Fruit fly (Drosophila melanogaster) whole organism, adult: Measurements from ENCODE around the gene CG32425.

ENCODE experiments used
- CG11617 ChIP-seq: fragments of 200-800 bp; sonication (Bioruptor generic); optimal IDR thresholded peaks from 2 replicates; lab custom pipeline; 2017; ENCODE audit warnings: mild to moderate bottlenecking, missing biosample characterization, missing genetic modification reagents, missing genetic modification characterization
- CG12768 ChIP-seq: fragments of 200-800 bp; sonication (Bioruptor generic); optimal IDR thresholded peaks from 2 replicates; lab custom pipeline; 2017; ENCODE audit warnings: missing biosample characterization, missing genetic modification characterization, mild to moderate bottlenecking, moderate library complexity, missing genetic modification reagents
- CG14711 ChIP-seq: fragments of 200-800 bp; sonication (Bioruptor generic); optimal IDR thresholded peaks from 2 replicates; lab custom pipeline; 2018; ENCODE audit warnings: missing biosample characterization, mild to moderate bottlenecking, missing genetic modification characterization, moderate library complexity
- CG5204 ChIP-seq: fragments of 200-800 bp; sonication (Bioruptor generic); optimal IDR thresholded peaks from 2 replicates; lab custom pipeline; 2016; ENCODE audit warnings: missing biosample characterization, missing genetic modification characterization
- CG7045 ChIP-seq: fragments of 200-800 bp; sonication (Bioruptor generic); optimal IDR thresholded peaks from 2 replicates; lab custom pipeline; 2017; ENCODE audit warnings: missing biosample characterization, mild to moderate bottlenecking, missing genetic modification characterization
- Clk ChIP-seq: fragments of 200-800 bp; sonication (Bioruptor generic); optimal IDR thresholded peaks from 2 replicates; lab custom pipeline; 2017; ENCODE audit warnings: missing biosample characterization, missing genetic modification characterization
- Crg-1 ChIP-seq: fragments of 200-800 bp; sonication (Bioruptor generic); optimal IDR thresholded peaks from 2 replicates; lab custom pipeline; 2016; ENCODE audit warnings: missing biosample characterization, missing genetic modification characterization
- Mnt ChIP-seq: fragments of 200-800 bp; sonication (Bioruptor generic); optimal IDR thresholded peaks from 2 replicates; lab custom pipeline; 2016; ENCODE audit warnings: missing biosample characterization, mild to moderate bottlenecking, missing genetic modification characterization
- bab1 ChIP-seq: fragments of 200-800 bp; sonication (Bioruptor generic); optimal IDR thresholded peaks from 3 replicates; lab custom pipeline; 2019; ENCODE audit warnings: missing biosample characterization, mild to moderate bottlenecking, missing genetic modification characterization, moderate library complexity
- cnc ChIP-seq, 2 experiments: fragments of >200 bp; optimal IDR thresholded peaks; 2 replicates each; lab custom pipeline; 2017
- kay ChIP-seq: fragments of 200-800 bp; sonication (Bioruptor generic); peaks from one replicate; lab custom pipeline; 2016; ENCODE audit warnings: missing biosample characterization, missing genetic modification characterization, borderline replicate concordance
- tj ChIP-seq: fragments of 200-800 bp; sonication (Bioruptor generic); optimal IDR thresholded peaks from 3 replicates; lab custom pipeline; 2017; ENCODE audit warnings: missing biosample characterization, mild to moderate bottlenecking, missing genetic modification characterization, moderate library complexity
- toe ChIP-seq: fragments of 200-800 bp; sonication (Bioruptor generic); optimal IDR thresholded peaks from 2 replicates; lab custom pipeline; 2016; ENCODE audit warnings: missing biosample characterization, missing genetic modification characterization

DNA sequence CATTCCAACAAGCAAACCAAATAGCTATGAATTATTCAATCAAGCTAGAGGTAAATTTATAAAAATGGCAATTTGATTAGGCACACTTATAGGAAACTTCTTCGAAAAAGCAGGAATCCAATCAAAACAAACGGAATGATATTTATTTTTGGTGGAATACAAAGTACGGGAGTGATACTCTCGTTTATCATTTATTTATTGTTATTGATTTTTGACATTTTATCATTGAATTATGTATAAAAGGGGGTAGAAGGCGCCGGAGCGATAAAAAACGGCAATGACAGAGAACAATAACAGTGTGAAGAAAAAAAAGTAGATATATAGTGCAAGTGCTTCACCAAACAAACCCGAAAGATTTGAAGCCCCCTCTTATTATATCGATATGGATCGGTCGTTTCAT lies 32.8 kb downstream of the CG32425 start:
- TF ChIP-seq toe, result no peak
- TF ChIP-seq cnc (optimal IDR thresholded peaks at IDR 0.05; lab: Kevin White, UChicago), result no peak
- TF ChIP-seq CG14711 (tag; lab: Kevin White, UChicago), result no peak
- no peak for TF ChIP-seq Crg-1
- no peak for TF ChIP-seq tj (GFP tag; lab: Kevin White, UChicago)
- no peak for TF ChIP-seq CG11617
- no peak for TF ChIP-seq CG5204 (GFP tag; lab: Kevin White, UChicago)
- TF ChIP-seq kay (GFP tag; lab: Kevin White, UChicago), result peak; percentile 76
- no peak for TF ChIP-seq Mnt (GFP tag; lab: Kevin White, UChicago)
- TF ChIP-seq CG12768 (GFP tag; lab: Kevin White, UChicago), result no peak
- no peak for TF ChIP-seq CG7045
- no peak for TF ChIP-seq Clk (GFP tag; lab: Kevin White, UChicago)
- no peak for TF ChIP-seq bab1 (GFP tag; lab: Kevin White, UChicago)
